Worm (Caenorhabditis elegans) whole organism, early embryonic: ENCODE results near the gene grsp-4.

Source experiments
- ceh-13 ChIP-seq: fragments of 200-800 bp; sonication (Bioruptor generic); optimal IDR thresholded peaks from 2 replicates; lab custom pipeline; 2018; ENCODE audit warnings: mild to moderate bottlenecking, missing genetic modification characterization, missing compliant biosample characterization
- ceh-36 ChIP-seq: sonication (generic microtip); optimal IDR thresholded peaks from 2 replicates; lab custom pipeline; 2016; ENCODE audit warnings: missing genetic modification characterization, inconsistent platforms, missing compliant biosample characterization
- flt-1 ChIP-seq: fragments of 200-800 bp; sonication (Bioruptor generic); IDR thresholded peaks from 2 replicates; pipeline ENCODE4 v1.3.6; 2022; ENCODE audit warnings: missing genetic modification characterization, missing compliant biosample characterization

DNA sequence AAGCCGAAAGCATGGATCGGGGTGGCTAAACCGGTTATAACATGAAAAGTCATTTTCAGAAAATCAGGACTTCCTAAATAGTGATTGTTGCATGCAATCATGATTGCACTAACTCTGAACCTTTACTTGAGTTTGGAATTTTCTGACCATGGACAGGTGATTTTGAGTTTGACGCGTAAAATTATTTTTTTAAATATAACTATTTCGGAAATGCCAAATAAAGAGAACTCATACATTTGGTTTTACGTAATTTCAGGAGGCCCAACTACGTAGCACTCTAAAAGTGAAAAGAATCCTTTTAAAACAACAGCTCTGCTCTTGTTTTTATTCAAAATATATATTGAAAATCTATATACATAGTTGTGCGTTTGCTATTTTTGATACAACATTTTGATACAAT, 27.0 kb downstream of the grsp-4 start, which contains the start of gene srh-234:
- TF ChIP-seq ceh-13 (GFP tag; lab: Kevin White, UChicago), result no peak
- no peak for TF ChIP-seq flt-1 (GFP tag; lab: Robert Waterston, UW)
- TF ChIP-seq ceh-36 (tag; lab: Kevin White, UChicago), result no peak
